Worm (Caenorhabditis elegans) whole organism, young adult: Measurements from ENCODE around the gene str-141.

Experiments used
- F22D6.2 ChIP-seq: sonication (generic microtip); optimal IDR thresholded peaks from 2 replicates; lab custom pipeline; 2016; ENCODE audit warnings: mild to moderate bottlenecking, missing genetic modification characterization, missing compliant biosample characterization
- F52B5.7 ChIP-seq: sonication (generic microtip); optimal IDR thresholded peaks from 2 replicates; lab custom pipeline; 2016; ENCODE audit warnings: mild to moderate bottlenecking, missing genetic modification characterization, missing compliant biosample characterization
- F57C9.4 ChIP-seq: sonication (generic microtip); optimal IDR thresholded peaks from 2 replicates; lab custom pipeline; 2017; ENCODE audit warnings: mild to moderate bottlenecking, missing genetic modification characterization, missing compliant biosample characterization
- Y95B8A.8 ChIP-seq: fragments of 200-800 bp; sonication (Bioruptor generic); IDR thresholded peaks from 2 replicates; pipeline ENCODE4 v1.3.6; 2022; ENCODE audit warnings: missing genetic modification reagents, missing genetic modification characterization, missing compliant biosample characterization
- ZK185.1 ChIP-seq: sonication (generic microtip); optimal IDR thresholded peaks from 2 replicates; lab custom pipeline; 2016; ENCODE audit warnings: mild to moderate bottlenecking, missing genetic modification characterization, missing compliant biosample characterization; ENCODE audit not compliant: poor library complexity, severe bottlenecking
- aptf-3 ChIP-seq: fragments of 200-800 bp; sonication (Bioruptor generic); IDR thresholded peaks from 2 replicates; pipeline ENCODE4 v1.3.6; 2022; ENCODE audit warnings: missing genetic modification characterization, missing compliant biosample characterization
- attf-5 ChIP-seq: fragments of 200-800 bp; sonication (Bioruptor generic); optimal IDR thresholded peaks from 2 replicates; lab custom pipeline; 2018; ENCODE audit warnings: mild to moderate bottlenecking, missing genetic modification characterization, missing compliant biosample characterization
- bed-2 ChIP-seq: fragments of 200-800 bp; sonication (Bioruptor generic); IDR thresholded peaks from 2 replicates; pipeline ENCODE4 v1.3.6; 2022; ENCODE audit warnings: missing genetic modification reagents, missing genetic modification characterization, missing compliant biosample characterization
- ccch-3 ChIP-seq: fragments of 200-800 bp; sonication (Bioruptor generic); optimal IDR thresholded peaks from 2 replicates; lab custom pipeline; 2018; ENCODE audit warnings: mild to moderate bottlenecking, missing genetic modification characterization, missing compliant biosample characterization
- cebp-2 ChIP-seq: fragments of 200-800 bp; sonication (Bioruptor generic); IDR thresholded peaks from 2 replicates; pipeline ENCODE4 v1.3.6; 2022; ENCODE audit warnings: missing genetic modification characterization, missing compliant biosample characterization
- ceh-40 ChIP-seq: fragments of 200-800 bp; sonication (Bioruptor generic); IDR thresholded peaks from 2 replicates; pipeline ENCODE4 v1.3.6; 2022; ENCODE audit warnings: missing genetic modification characterization, missing compliant biosample characterization
- ceh-58 ChIP-seq: fragments of 200-800 bp; sonication (Bioruptor generic); IDR thresholded peaks from 2 replicates; pipeline ENCODE4 v1.3.6; 2022; ENCODE audit warnings: missing genetic modification characterization, missing compliant biosample characterization
- ceh-79 ChIP-seq: sonication (generic microtip); optimal IDR thresholded peaks from 2 replicates; lab custom pipeline; 2017; ENCODE audit warnings: mild to moderate bottlenecking, missing genetic modification characterization, missing compliant biosample characterization
- ceh-91 ChIP-seq: fragments of 200-800 bp; sonication (Bioruptor generic); IDR thresholded peaks from 2 replicates; pipeline ENCODE4 v1.3.6; 2022; ENCODE audit warnings: missing genetic modification reagents, missing genetic modification characterization, missing compliant biosample characterization
- dox-1 ChIP-seq: fragments of 200-800 bp; sonication (Bioruptor generic); IDR thresholded peaks from 2 replicates; pipeline ENCODE4 v1.3.6; 2022; ENCODE audit warnings: missing genetic modification reagents, missing genetic modification characterization, missing compliant biosample characterization
- egl-44 ChIP-seq: fragments of 200-800 bp; sonication (Bioruptor generic); IDR thresholded peaks from 2 replicates; pipeline ENCODE4 v1.3.6; 2022; ENCODE audit warnings: missing genetic modification reagents, missing genetic modification characterization, missing compliant biosample characterization
- egrh-3 ChIP-seq: fragments of 200-800 bp; sonication (Bioruptor generic); IDR thresholded peaks from 2 replicates; pipeline ENCODE4 v1.3.6; 2022; ENCODE audit warnings: missing genetic modification reagents, missing genetic modification characterization, missing compliant biosample characterization
- ekl-4 ChIP-seq: fragments of 200-800 bp; sonication (Bioruptor generic); IDR thresholded peaks from 2 replicates; pipeline ENCODE4 v1.3.6; 2022; ENCODE audit warnings: missing genetic modification reagents, missing genetic modification characterization, missing compliant biosample characterization
- lin-35 ChIP-seq, 3 experiments: fragments of 150-350 bp in 2 of 3; sonication (generic microtip) in 1 of 3; optimal IDR thresholded peaks; 2 replicates each; lab custom pipeline; 2014 to 2018; ENCODE audit warnings: missing biosample characterization in 3 of 3, missing genetic modification characterization in 3 of 3, missing genetic modification reagents in 3 of 3
- lin-40 ChIP-seq: sonication (generic microtip); optimal IDR thresholded peaks from 2 replicates; lab custom pipeline; 2016; ENCODE audit warnings: missing genetic modification characterization, mild to moderate bottlenecking, missing compliant biosample characterization, missing genotype, missing genetic modification reagents
- lin-54 ChIP-seq: fragments of 200-800 bp; sonication (Bioruptor generic); optimal IDR thresholded peaks from 2 replicates; lab custom pipeline; 2018; ENCODE audit warnings: mild to moderate bottlenecking, missing genetic modification characterization, missing compliant biosample characterization
- lir-1 ChIP-seq: fragments of 200-800 bp; sonication (Bioruptor generic); conservative IDR thresholded peaks from 2 replicates; pipeline ENCODE4 v1.3.6; 2022; ENCODE audit warnings: missing genetic modification reagents, missing genetic modification characterization, missing compliant biosample characterization
- lsl-1 ChIP-seq: fragments of 200-800 bp; sonication (Bioruptor generic); optimal IDR thresholded peaks from 2 replicates; lab custom pipeline; 2018; ENCODE audit warnings: mild to moderate bottlenecking, missing genetic modification characterization, moderate library complexity, missing compliant biosample characterization
- lsy-27 ChIP-seq: sonication (generic microtip); optimal IDR thresholded peaks from 2 replicates; lab custom pipeline; 2017; ENCODE audit warnings: missing genetic modification characterization, mild to moderate bottlenecking, missing compliant biosample characterization, antibody characterized with exemption, missing genotype, borderline replicate concordance; ENCODE audit not compliant: insufficient read depth
- madf-10 ChIP-seq: sonication (generic microtip); optimal IDR thresholded peaks from 2 replicates; lab custom pipeline; 2016; ENCODE audit warnings: mild to moderate bottlenecking, missing genetic modification characterization, missing compliant biosample characterization
- nfya-1 ChIP-seq: sonication (generic microtip); optimal IDR thresholded peaks from 2 replicates; lab custom pipeline; 2017; ENCODE audit warnings: antibody characterized with exemption, missing compliant biosample characterization, missing genetic modification characterization, borderline replicate concordance; ENCODE audit not compliant: insufficient read depth
- nfyb-1 ChIP-seq: fragments of 200-800 bp; sonication (Bioruptor generic); IDR thresholded peaks from 2 replicates; pipeline ENCODE4 v1.3.6; 2022; ENCODE audit warnings: missing genetic modification reagents, missing genetic modification characterization, missing compliant biosample characterization
- nhr-120 ChIP-seq: fragments of 200-800 bp; sonication (Bioruptor generic); IDR thresholded peaks from 2 replicates; pipeline ENCODE4 v1.3.6; 2022; ENCODE audit warnings: missing genetic modification characterization, missing compliant biosample characterization
- nhr-27 ChIP-seq: fragments of 200-800 bp; sonication (Bioruptor generic); optimal IDR thresholded peaks from 2 replicates; lab custom pipeline; 2018; ENCODE audit warnings: mild to moderate bottlenecking, missing genetic modification characterization, moderate library complexity, missing compliant biosample characterization
- pbrm-1 ChIP-seq: fragments of 200-800 bp; sonication (Bioruptor generic); IDR thresholded peaks from 2 replicates; pipeline ENCODE4 v1.3.6; 2022; ENCODE audit warnings: missing genetic modification reagents, missing genetic modification characterization, missing compliant biosample characterization
- pha-4 ChIP-seq: fragments of 150-350 bp; sonication (generic microtip); optimal IDR thresholded peaks from 2 replicates; lab custom pipeline; 2014; ENCODE audit warnings: missing biosample characterization, missing genetic modification reagents, missing genetic modification characterization
- rpc-1 ChIP-seq, 2 experiments: fragments of 150-350 bp in 1 of 2; sonication (generic microtip) in 1 of 2; optimal IDR thresholded peaks; 2 replicates each; lab custom pipeline; 2014 to 2018; ENCODE audit warnings: missing biosample characterization in 1 of 2, missing genetic modification characterization in 1 of 2, missing genetic modification reagents in 1 of 2, missing genotype in 1 of 2
- sea-2 ChIP-seq: fragments of 200-800 bp; sonication (Bioruptor generic); IDR thresholded peaks from 2 replicates; pipeline ENCODE4 v1.3.6; 2022; ENCODE audit warnings: missing genetic modification characterization, missing compliant biosample characterization
- snpc-1.1 ChIP-seq: sonication (generic microtip); optimal IDR thresholded peaks from 2 replicates; lab custom pipeline; 2017; ENCODE audit warnings: missing genetic modification characterization, mild to moderate bottlenecking, missing compliant biosample characterization, antibody characterized with exemption, moderate library complexity, missing genotype, missing genetic modification reagents; ENCODE audit not compliant: insufficient read depth
- sptf-2 ChIP-seq: fragments of 200-800 bp; sonication (Bioruptor generic); optimal IDR thresholded peaks from 2 replicates; lab custom pipeline; 2018; ENCODE audit warnings: mild to moderate bottlenecking, missing genetic modification characterization, missing compliant biosample characterization
- tlf-1 ChIP-seq: fragments of 200-800 bp; sonication (Bioruptor generic); optimal IDR thresholded peaks from 2 replicates; lab custom pipeline; 2018; ENCODE audit warnings: mild to moderate bottlenecking, missing genetic modification characterization, missing compliant biosample characterization
- unc-130 ChIP-seq: sonication (generic microtip); optimal IDR thresholded peaks from 2 replicates; lab custom pipeline; 2016; ENCODE audit warnings: missing genetic modification reagents, missing genetic modification characterization, missing compliant biosample characterization
- unc-62 ChIP-seq: fragments of 150-350 bp; optimal IDR thresholded peaks from 2 replicates; lab custom pipeline; 2014; ENCODE audit warnings: missing biosample characterization, missing genetic modification reagents, missing genetic modification characterization
- xnd-1 ChIP-seq: sonication (generic microtip); optimal IDR thresholded peaks from 2 replicates; lab custom pipeline; 2016; ENCODE audit warnings: missing genotype, missing genetic modification reagents, missing genetic modification characterization, missing compliant biosample characterization
- zfh-2 ChIP-seq: fragments of 200-800 bp; sonication (Bioruptor generic); conservative IDR thresholded peaks from 2 replicates; pipeline ENCODE4 v1.3.6; 2022; ENCODE audit warnings: missing genetic modification reagents, missing genetic modification characterization, missing compliant biosample characterization
- zim-3 ChIP-seq: sonication (generic microtip); optimal IDR thresholded peaks from 2 replicates; lab custom pipeline; 2017; ENCODE audit warnings: mild to moderate bottlenecking, missing genetic modification characterization, moderate library complexity, missing compliant biosample characterization
- ztf-28 ChIP-seq: fragments of 200-800 bp; sonication (Bioruptor generic); IDR thresholded peaks from 2 replicates; pipeline ENCODE4 v1.3.6; 2022; ENCODE audit warnings: missing genetic modification reagents, missing genetic modification characterization, missing compliant biosample characterization
- ztf-6 ChIP-seq: fragments of 200-800 bp; sonication (Bioruptor generic); IDR thresholded peaks from 2 replicates; pipeline ENCODE4 v1.3.6; 2022; ENCODE audit warnings: missing genetic modification reagents, missing genetic modification characterization, missing compliant biosample characterization

Gene str-141

ce11 chrV:11344112-11344511 lies 20.5 kb upstream of the str-141 start:
- TF ChIP-seq lin-54 (GFP tag; lab: Kevin White, UChicago) (no peak), lsy-27 (tag; lab: Kevin White, UChicago) (no peak), pha-4 (tag; lab: Kevin White, UChicago) (no peak), madf-10 (tag; lab: Kevin White, UChicago) (no peak), F57C9.4 (tag; lab: Kevin White, UChicago) (no peak), attf-5 (GFP tag; lab: Kevin White, UChicago) (no peak)

ce11 chrV:11341913-11342312 lies 18.3 kb upstream of the str-141 start, which contains the start of gene T02E9.5:
Gene T02E9.5 (plus strand): TSS chrV:11342233.
- no peak for TF ChIP-seq nhr-120 (GFP tag; lab: Robert Waterston, UW)
- TF ChIP-seq bed-2 (GFP tag; lab: Robert Waterston, UW), result no peak
- TF ChIP-seq lin-40 (tag; lab: Kevin White, UChicago), result no peak
- no peak for TF ChIP-seq sptf-2 (GFP tag; lab: Kevin White, UChicago)
- no peak for TF ChIP-seq Y95B8A.8 (GFP tag; lab: Robert Waterston, UW)
- no peak for TF ChIP-seq ccch-3 (GFP tag; lab: Kevin White, UChicago)
- no peak for TF ChIP-seq unc-130
- TF ChIP-seq snpc-1.1 (tag; lab: Kevin White, UChicago), result no peak
- no peak for TF ChIP-seq nfya-1 (tag; lab: Kevin White, UChicago)
- no peak for TF ChIP-seq ceh-79 (tag; lab: Kevin White, UChicago)
- TF ChIP-seq cebp-2 (GFP tag; lab: Robert Waterston, UW), result no peak
- TF ChIP-seq egl-44, result no peak
- no peak for TF ChIP-seq tlf-1 (GFP tag; lab: Kevin White, UChicago)
- TF ChIP-seq ceh-40, result no peak
- no peak for TF ChIP-seq ceh-58 (GFP tag; lab: Robert Waterston, UW)
- no peak for TF ChIP-seq xnd-1 (tag; lab: Kevin White, UChicago)
- no peak for TF ChIP-seq ztf-6 (GFP tag; lab: Robert Waterston, UW)
- TF ChIP-seq ZK185.1 (tag; lab: Kevin White, UChicago), result no peak

ce11 chrV:11341130-11341675 lies 17.6 kb upstream of the str-141 start:
- no peak for TF ChIP-seq pbrm-1 (GFP tag; lab: Robert Waterston, UW)
- TF ChIP-seq F52B5.7, result no peak
- TF ChIP-seq aptf-3 (GFP tag; lab: Robert Waterston, UW), result no peak
- no peak for TF ChIP-seq sea-2
- TF ChIP-seq ceh-79 (tag; lab: Kevin White, UChicago), result no peak
- TF ChIP-seq ekl-4 (GFP tag; lab: Robert Waterston, UW), result 0 out of 2 replicates have a peak, but pooled peaks have one; percentile 21
- no peak for TF ChIP-seq zim-3 (tag; lab: Kevin White, UChicago)
- TF ChIP-seq nfyb-1 (GFP tag; lab: Robert Waterston, UW), result 0 out of 2 replicates have a peak, but pooled peaks have one; percentile 38
- TF ChIP-seq zfh-2, result peak; percentile 93
- no peak for TF ChIP-seq F22D6.2 (tag; lab: Kevin White, UChicago)
- TF ChIP-seq unc-62 (GFP tag; lab: Kevin White, UChicago), result no peak
- TF ChIP-seq ceh-91 (GFP tag; lab: Robert Waterston, UW), result no peak
- TF ChIP-seq lir-1 (GFP tag; lab: Robert Waterston, UW), result no peak
- no peak for TF ChIP-seq lin-35 (GFP tag; optimal IDR thresholded peaks at IDR 0.05; lab: Kevin White, UChicago)
- no peak for TF ChIP-seq nhr-27 (tag; lab: Kevin White, UChicago)
- TF ChIP-seq lsl-1 (GFP tag; lab: Kevin White, UChicago), result no peak
- no peak for TF ChIP-seq ztf-28 (GFP tag; lab: Robert Waterston, UW)
- TF ChIP-seq rpc-1 (optimal IDR thresholded peaks at IDR 0.05; lab: Kevin White, UChicago), result no peak
- no peak for TF ChIP-seq rpc-1 (tag; optimal IDR thresholded peaks at IDR 0.05; lab: Kevin White, UChicago)
- TF ChIP-seq dox-1 (GFP tag; lab: Robert Waterston, UW), result 0 out of 2 replicates have a peak, but pooled peaks have one; percentile 8
- peak; percentile 45; the same call in 1 of the 2 replicates for TF ChIP-seq egrh-3 (GFP tag; lab: Robert Waterston, UW)
- TF ChIP-seq, all 124 proteins: peak for 5
